Fruit fly (Drosophila melanogaster): ENCODE results near the gene CG3397.
A peak's percentile ranks its signal among the peaks of the same experiment; 100 is the strongest.

The CG3397 gene

DNA sequence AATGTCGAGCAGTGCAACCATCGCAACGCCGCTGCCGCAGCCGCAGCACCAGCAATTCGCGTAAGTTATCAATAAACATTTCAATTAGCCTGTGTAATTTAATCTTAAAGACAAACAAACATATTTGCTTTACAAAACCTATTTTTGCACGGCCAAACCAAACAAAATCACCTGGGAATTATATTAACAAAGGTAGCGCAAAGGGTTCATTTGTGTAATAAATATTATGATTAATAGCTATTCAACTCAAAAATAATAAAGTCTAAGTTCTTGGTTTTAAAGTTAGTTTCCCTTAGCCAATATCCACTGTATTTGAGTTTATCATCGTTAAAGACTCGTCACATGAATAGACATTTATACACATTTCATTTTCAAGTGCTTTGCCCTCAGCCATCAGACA, 15.1 kb downstream of the CG3397 start:
- TF ChIP-seq sv (GFP tag; optimal IDR thresholded peaks at IDR 0.05) (no peak), ey (GFP tag; optimal IDR thresholded peaks at IDR 0.05) (peak; percentile 5), brk (GFP tag; optimal IDR thresholded peaks at IDR 0.05) (no peak)

DNA sequence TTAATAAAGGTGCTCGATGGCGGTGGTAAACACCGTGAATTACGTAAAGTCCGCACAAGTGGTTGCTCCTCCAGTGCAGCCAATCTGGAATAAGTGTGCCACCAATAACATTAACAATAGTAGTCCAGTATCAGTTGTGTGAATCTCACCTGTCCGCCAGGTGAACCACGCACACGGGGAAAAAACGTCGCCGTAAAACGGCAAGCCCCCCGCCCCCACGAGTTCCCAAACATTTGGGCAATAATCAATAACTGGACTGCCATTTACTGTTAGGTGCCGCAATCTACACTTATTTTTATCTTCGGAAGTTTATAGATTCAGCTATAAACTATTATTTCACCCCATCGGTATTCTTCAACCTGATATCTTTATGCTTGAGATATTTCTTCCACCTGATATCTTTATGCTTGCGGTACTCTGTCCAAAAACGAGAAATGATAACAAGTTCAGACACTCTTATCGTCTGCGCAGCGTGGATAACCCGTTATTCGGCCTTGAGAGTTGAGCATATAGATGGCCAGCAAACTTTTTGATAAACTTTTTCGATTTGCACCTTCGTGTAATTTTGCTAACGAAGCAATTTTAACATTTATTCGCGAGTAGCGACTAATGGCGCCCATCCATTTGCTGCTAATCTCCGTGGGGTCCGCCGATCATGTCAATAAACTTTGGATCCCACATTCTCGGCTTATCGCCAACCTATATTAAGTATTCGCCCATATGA, 16.1 kb downstream of the CG3397 start:
- no peak for TF ChIP-seq Hr78 (GFP tag; optimal IDR thresholded peaks at IDR 0.05)
- TF ChIP-seq Rel (GFP tag; optimal IDR thresholded peaks at IDR 0.05), result no peak
- TF ChIP-seq Rel (tag; optimal IDR thresholded peaks at IDR 0.05), result no peak
- no peak for TF ChIP-seq Dif (GFP tag; optimal IDR thresholded peaks at IDR 0.05; ENCODE audit: partially characterized antibody)
- TF ChIP-seq Mio (GFP tag; optimal IDR thresholded peaks at IDR 0.05), result no peak
- TF ChIP-seq usp (GFP tag; optimal IDR thresholded peaks at IDR 0.05), result no peak
- TF ChIP-seq pan (optimal IDR thresholded peaks at IDR 0.05), result no peak
- TF ChIP-seq Vsx2 (GFP tag; optimal IDR thresholded peaks at IDR 0.05; ENCODE audit: partially characterized antibody), result no peak
- TF ChIP-seq foxo (GFP tag; optimal IDR thresholded peaks at IDR 0.05), result no peak

DNA sequence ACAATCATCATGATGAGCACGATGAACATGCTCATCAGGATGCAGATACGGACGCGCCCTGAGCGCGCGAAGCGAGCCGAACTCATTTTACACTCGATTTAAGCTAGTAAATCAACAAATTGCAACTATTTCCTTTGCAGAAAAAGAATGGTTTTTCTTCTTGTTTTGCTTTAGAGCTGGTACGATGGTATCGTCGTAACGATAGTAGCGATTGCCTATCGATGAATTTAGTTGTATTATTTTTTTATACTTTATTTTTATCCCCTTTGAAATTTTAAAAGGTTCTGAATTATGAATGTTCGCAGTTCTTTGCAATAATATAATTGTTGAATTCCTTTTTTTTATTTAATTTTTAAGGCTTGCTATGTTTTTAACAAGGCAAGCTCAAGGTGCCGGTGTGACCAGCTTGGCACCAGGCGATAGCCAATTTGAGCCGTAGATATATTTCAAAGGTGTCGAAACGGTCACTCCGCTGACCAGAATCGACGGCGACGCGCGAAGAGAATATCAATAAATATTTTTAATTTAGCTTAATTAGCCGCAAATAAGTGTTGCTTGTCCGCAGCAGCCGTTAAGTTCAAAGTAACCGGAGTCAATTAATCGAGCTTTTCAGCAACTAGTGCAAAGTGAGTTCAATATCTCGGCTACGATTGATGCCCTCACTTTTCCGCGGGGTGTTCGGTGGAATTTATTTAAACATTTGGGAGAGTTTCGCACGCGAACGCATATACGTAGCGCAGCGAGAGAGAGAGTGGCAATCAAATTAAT, 16.9 kb downstream of the CG3397 start, which contains the start of the genes CG12213 and GC1:
Gene CG12213 (minus strand): TSS at position 430 of the 768 bp plus-strand sequence.
Gene GC1 (plus strand): TSS at position 447 of the 768 bp plus-strand sequence.
- TF ChIP-seq jim (GFP tag; optimal IDR thresholded peaks at IDR 0.05), result peak; percentile 6
- peak; percentile 53 for TF ChIP-seq dsf (GFP tag; optimal IDR thresholded peaks at IDR 0.05; ENCODE audit: borderline replicate concordance)
- TF ChIP-seq brk (GFP tag; optimal IDR thresholded peaks at IDR 0.05), result no peak
- peak; percentile 38 for TF ChIP-seq HLH106 (tag; optimal IDR thresholded peaks at IDR 0.05)
- TF ChIP-seq usp (GFP tag; optimal IDR thresholded peaks at IDR 0.05), result no peak
- peak in 1 of 2 experiments; percentile 23 for TF ChIP-seq foxo (GFP tag; optimal IDR thresholded peaks at IDR 0.05)
- TF ChIP-seq Myc (optimal IDR thresholded peaks at IDR 0.05), result no peak
- TF ChIP-seq Abd-B (GFP tag; optimal IDR thresholded peaks at IDR 0.05), result no peak
- peak; percentile 1 for TF ChIP-seq Hr83 (GFP tag; optimal IDR thresholded peaks at IDR 0.05; ENCODE audit: poor library complexity, severe bottlenecking)
- TF ChIP-seq CG32264 (GFP tag; optimal IDR thresholded peaks at IDR 0.05), result peak; percentile 1
- TF ChIP-seq N (GFP tag; optimal IDR thresholded peaks at IDR 0.05), result no peak
- TF ChIP-seq Sp1 (GFP tag; optimal IDR thresholded peaks at IDR 0.05), result peak; percentile 49
- TF ChIP-seq br (GFP tag; optimal IDR thresholded peaks at IDR 0.05), result no peak
- peak; percentile 17 for TF ChIP-seq OdsH (GFP tag; optimal IDR thresholded peaks at IDR 0.05)
- no peak for TF ChIP-seq dmrt93B (GFP tag; optimal IDR thresholded peaks at IDR 0.05)
- peak; percentile 43 for TF ChIP-seq Jra (GFP tag; optimal IDR thresholded peaks at IDR 0.05)
- TF ChIP-seq woc (GFP tag; optimal IDR thresholded peaks at IDR 0.05), result peak; percentile 63
- peak; percentile 97 for TF ChIP-seq Vsx2 (GFP tag; optimal IDR thresholded peaks at IDR 0.05; ENCODE audit: partially characterized antibody)
- TF ChIP-seq Dfd (GFP tag; optimal IDR thresholded peaks at IDR 0.05), result no peak
- no peak for TF ChIP-seq CG9705 (GFP tag; optimal IDR thresholded peaks at IDR 0.05)
- TF ChIP-seq h (GFP tag; optimal IDR thresholded peaks at IDR 0.05), result peak; percentile 57
- TF ChIP-seq dl (GFP tag; optimal IDR thresholded peaks at IDR 0.05; ENCODE audit: insufficient read depth in 1 of 2, partially characterized antibody in 2 of 2), result no peak
- TF ChIP-seq Hnf4 (GFP tag; optimal IDR thresholded peaks at IDR 0.05), result peak; percentile 44
- no peak for TF ChIP-seq lola (GFP tag; optimal IDR thresholded peaks at IDR 0.05)
- peak; percentile 50 for TF ChIP-seq fru (GFP tag; optimal IDR thresholded peaks at IDR 0.05)
- TF ChIP-seq psq (GFP tag; optimal IDR thresholded peaks at IDR 0.05), result peak; percentile 21
- peak; percentile 3 for TF ChIP-seq rgr (GFP tag; optimal IDR thresholded peaks at IDR 0.05)
- no peak for TF ChIP-seq Rel (GFP tag; optimal IDR thresholded peaks at IDR 0.05)
- TF ChIP-seq Rel (tag; optimal IDR thresholded peaks at IDR 0.05), result peak; percentile 21

Data from whole organism, wandering third instar larva.